Worm (Caenorhabditis elegans) whole organism, young adult: Measurements from ENCODE around the gene F54D5.15.

Experiments
- B0336.3 ChIP-seq: fragments of 200-800 bp; sonication (Bioruptor generic); IDR thresholded peaks from 2 replicates; pipeline ENCODE4 v1.3.6; 2022; ENCODE audit warnings: missing genetic modification characterization, missing compliant biosample characterization
- ceh-58 ChIP-seq: fragments of 200-800 bp; sonication (Bioruptor generic); IDR thresholded peaks from 2 replicates; pipeline ENCODE4 v1.3.6; 2022; ENCODE audit warnings: missing genetic modification characterization, missing compliant biosample characterization
- lag-1 ChIP-seq: fragments of 200-800 bp; sonication (Bioruptor generic); IDR thresholded peaks from 2 replicates; pipeline ENCODE4 v1.3.6; 2022; ENCODE audit warnings: missing genetic modification reagents, missing genetic modification characterization, missing compliant biosample characterization
- lin-54 ChIP-seq: fragments of 200-800 bp; sonication (Bioruptor generic); optimal IDR thresholded peaks from 2 replicates; lab custom pipeline; 2018; ENCODE audit warnings: mild to moderate bottlenecking, missing genetic modification characterization, missing compliant biosample characterization
- nfya-1 ChIP-seq: sonication (generic microtip); optimal IDR thresholded peaks from 2 replicates; lab custom pipeline; 2017; ENCODE audit warnings: antibody characterized with exemption, missing compliant biosample characterization, missing genetic modification characterization, borderline replicate concordance; ENCODE audit not compliant: insufficient read depth
- sdz-38 ChIP-seq: sonication (generic microtip); optimal IDR thresholded peaks from 2 replicates; lab custom pipeline; 2016; ENCODE audit warnings: missing genotype, missing genetic modification characterization, missing compliant biosample characterization
- snpc-1.1 ChIP-seq: sonication (generic microtip); optimal IDR thresholded peaks from 2 replicates; lab custom pipeline; 2017; ENCODE audit warnings: missing genetic modification characterization, mild to moderate bottlenecking, missing compliant biosample characterization, antibody characterized with exemption, moderate library complexity, missing genotype, missing genetic modification reagents; ENCODE audit not compliant: insufficient read depth
- tbp1 ChIP-seq: fragments of 200-800 bp; sonication (Bioruptor generic); optimal IDR thresholded peaks from 2 replicates; lab custom pipeline; 2018; ENCODE audit warnings: mild to moderate bottlenecking, missing genetic modification characterization, missing compliant biosample characterization
- tbx-9 ChIP-seq: sonication (generic microtip); optimal IDR thresholded peaks from 2 replicates; lab custom pipeline; 2016; ENCODE audit warnings: borderline replicate concordance, missing genetic modification characterization, inconsistent platforms, missing compliant biosample characterization
- ztf-22 ChIP-seq: fragments of 200-800 bp; sonication (Bioruptor generic); optimal IDR thresholded peaks from 2 replicates; lab custom pipeline; 2018; ENCODE audit warnings: mild to moderate bottlenecking, missing genetic modification characterization, moderate library complexity, missing compliant biosample characterization

- TF ChIP-seq tbp1 (no peak), B0336.3 (GFP tag; lab: Robert Waterston, UW) (no peak), snpc-1.1 (tag; lab: Kevin White, UChicago) (no peak), ztf-22 (no peak), lin-54 (no peak), tbx-9 (tag; lab: Kevin White, UChicago) (no peak), nfya-1 (no peak), lag-1 (GFP tag; lab: Robert Waterston, UW) (no peak), ceh-58 (GFP tag; lab: Robert Waterston, UW) (no peak), sdz-38 (tag; lab: Kevin White, UChicago) (no peak)
These were observed 5.3 kb upstream of the F54D5.15 start, which contains the start of the genes F54D5.23 and F54D5.4 for ce11 chrII:11569213-11569868.
